Worm (Caenorhabditis elegans): Measurements from ENCODE around the gene Y73B6BL.27.

DNA sequence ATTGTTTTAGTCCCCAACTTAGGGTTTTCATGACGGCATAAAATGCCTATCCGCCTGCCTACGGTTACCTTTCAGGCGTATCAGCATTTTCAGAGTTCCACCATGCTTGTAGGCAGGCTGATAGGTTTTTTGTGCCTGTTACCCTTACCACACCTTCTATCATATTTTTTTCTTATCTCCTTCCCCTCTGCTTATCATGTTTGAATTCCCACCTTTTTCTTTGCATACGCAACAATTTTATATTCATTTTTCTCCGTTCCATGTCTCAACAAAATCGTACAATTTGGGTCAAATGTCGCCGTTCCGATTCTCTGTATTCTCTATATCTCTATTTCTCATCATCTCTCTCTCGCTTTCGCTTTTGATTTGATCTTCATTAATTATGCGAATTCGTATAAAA lies 46.6 kb upstream of the Y73B6BL.27 start, which contains the start of gene C01G5.9:
- no peak for TF ChIP-seq him-1 (tag; optimal IDR thresholded peaks at IDR 0.05)
- no peak for TF ChIP-seq ama-1 (optimal IDR thresholded peaks at IDR 0.05)
- no peak for TF ChIP-seq ama-1 (GFP tag; optimal IDR thresholded peaks at IDR 0.05)
- TF ChIP-seq let-607 (tag; optimal IDR thresholded peaks at IDR 0.05) = no peak
- TF ChIP-seq nhr-90 (tag; optimal IDR thresholded peaks at IDR 0.05) = no peak

Data from whole organism, young adult.